Worm (Caenorhabditis elegans) whole organism, mixed stage, embryonic: ENCODE results near the gene ccz-1.

ENCODE experiments used
- bed-3 ChIP-seq: fragments of 200-800 bp; sonication (Bioruptor generic); optimal IDR thresholded peaks from 3 replicates; lab custom pipeline; 2018; ENCODE audit warnings: mild to moderate bottlenecking, missing genetic modification characterization, moderate library complexity, missing compliant biosample characterization
- blmp-1 ChIP-seq: fragments of 150-350 bp; optimal IDR thresholded peaks from 2 replicates; lab custom pipeline; 2014; ENCODE audit warnings: missing biosample characterization, missing genetic modification characterization
- ceh-39 ChIP-seq: fragments of 150-350 bp; optimal IDR thresholded peaks from 2 replicates; lab custom pipeline; 2014; ENCODE audit warnings: missing biosample characterization, missing genetic modification characterization
- ceh-43 ChIP-seq: fragments of 200-800 bp; sonication (Bioruptor generic); optimal IDR thresholded peaks from 2 replicates; lab custom pipeline; 2018; ENCODE audit warnings: mild to moderate bottlenecking, missing genetic modification characterization, moderate library complexity, missing compliant biosample characterization
- ceh-83 ChIP-seq: fragments of 200-800 bp; sonication (Bioruptor generic); optimal IDR thresholded peaks from 2 replicates; lab custom pipeline; 2018; ENCODE audit warnings: mild to moderate bottlenecking, missing genetic modification characterization, missing compliant biosample characterization
- elt-1 ChIP-seq: sonication (generic microtip); optimal IDR thresholded peaks from 2 replicates; lab custom pipeline; 2017; ENCODE audit warnings: missing genetic modification characterization, mild to moderate bottlenecking, missing compliant biosample characterization, antibody characterized with exemption, moderate library complexity, borderline replicate concordance; ENCODE audit not compliant: insufficient read depth
- elt-3 ChIP-seq: fragments of 150-350 bp; optimal IDR thresholded peaks from 2 replicates; lab custom pipeline; 2014; ENCODE audit warnings: missing biosample characterization, missing genetic modification characterization
- flh-1 ChIP-seq: fragments of 200-800 bp; sonication (Bioruptor generic); optimal IDR thresholded peaks from 2 replicates; lab custom pipeline; 2018; ENCODE audit warnings: mild to moderate bottlenecking, missing genetic modification characterization, moderate library complexity, missing compliant biosample characterization
- ham-2 ChIP-seq: fragments of 200-800 bp; sonication (Bioruptor generic); optimal IDR thresholded peaks from 2 replicates; lab custom pipeline; 2018; ENCODE audit warnings: mild to moderate bottlenecking, missing genetic modification characterization, missing compliant biosample characterization
- hlh-1 ChIP-seq: fragments of 150-350 bp; optimal IDR thresholded peaks from 2 replicates; lab custom pipeline; 2014; ENCODE audit warnings: missing biosample characterization, missing genetic modification reagents, missing genetic modification characterization
- lin-13 ChIP-seq: fragments of 150-350 bp; optimal IDR thresholded peaks from 2 replicates; lab custom pipeline; 2014; ENCODE audit warnings: missing biosample characterization, missing genetic modification characterization
- lin-32 ChIP-seq: fragments of 200-800 bp; sonication (Bioruptor generic); optimal IDR thresholded peaks from 2 replicates; lab custom pipeline; 2018; ENCODE audit warnings: mild to moderate bottlenecking, missing genetic modification characterization, missing compliant biosample characterization
- lsy-2 ChIP-seq: fragments of 150-350 bp; optimal IDR thresholded peaks from 2 replicates; lab custom pipeline; 2014; ENCODE audit warnings: missing biosample characterization, missing genetic modification characterization
- mep-1 ChIP-seq: fragments of 150-350 bp; optimal IDR thresholded peaks from 2 replicates; lab custom pipeline; 2017; ENCODE audit warnings: missing biosample characterization, missing genetic modification reagents, missing genetic modification characterization, inconsistent platforms
- mls-2 ChIP-seq: sonication (generic microtip); optimal IDR thresholded peaks from 2 replicates; lab custom pipeline; 2016; ENCODE audit warnings: mild to moderate bottlenecking, missing genetic modification characterization, moderate library complexity, missing compliant biosample characterization
- nhr-12 ChIP-seq: fragments of 150-350 bp; optimal IDR thresholded peaks from 2 replicates; lab custom pipeline; 2014; ENCODE audit warnings: missing biosample characterization, missing genetic modification characterization
- nhr-237 ChIP-seq: fragments of 150-350 bp; optimal IDR thresholded peaks from 2 replicates; lab custom pipeline; 2014; ENCODE audit warnings: missing biosample characterization, missing genetic modification characterization
- nhr-28 ChIP-seq: fragments of 150-350 bp; optimal IDR thresholded peaks from 2 replicates; lab custom pipeline; 2014; ENCODE audit warnings: missing biosample characterization, missing genetic modification characterization
- nhr-76 ChIP-seq: sonication (generic microtip); optimal IDR thresholded peaks from 2 replicates; lab custom pipeline; 2017; ENCODE audit warnings: missing biosample characterization, missing genetic modification characterization
- pha-4 ChIP-seq: fragments of 150-350 bp; optimal IDR thresholded peaks from 2 replicates; lab custom pipeline; 2018; ENCODE audit warnings: missing biosample characterization, missing genetic modification reagents, missing genetic modification characterization
- sem-2 ChIP-seq: fragments of 200-800 bp; sonication (Bioruptor generic); optimal IDR thresholded peaks from 2 replicates; lab custom pipeline; 2018; ENCODE audit warnings: mild to moderate bottlenecking, missing genetic modification characterization, missing compliant biosample characterization
- snpc-4 ChIP-seq: fragments of 150-350 bp; optimal IDR thresholded peaks from 2 replicates; lab custom pipeline; 2014; ENCODE audit warnings: missing biosample characterization, missing genetic modification characterization
- sptf-1 ChIP-seq: sonication (generic microtip); optimal IDR thresholded peaks from 2 replicates; lab custom pipeline; 2017; ENCODE audit warnings: mild to moderate bottlenecking, missing genetic modification characterization, moderate library complexity, missing compliant biosample characterization
- tbx-8 ChIP-seq: fragments of 200-800 bp; sonication (Bioruptor generic); optimal IDR thresholded peaks from 2 replicates; lab custom pipeline; 2018; ENCODE audit warnings: mild to moderate bottlenecking, missing genetic modification characterization, moderate library complexity, missing compliant biosample characterization
- unc-120 ChIP-seq: sonication (generic microtip); optimal IDR thresholded peaks from 2 replicates; lab custom pipeline; 2017; ENCODE audit warnings: missing genetic modification characterization, missing compliant biosample characterization; ENCODE audit not compliant: poor library complexity, severe bottlenecking
- unc-39 ChIP-seq: fragments of 150-350 bp; optimal IDR thresholded peaks from 2 replicates; lab custom pipeline; 2014; ENCODE audit warnings: missing biosample characterization, missing genetic modification characterization
- unc-62 ChIP-seq: fragments of 150-350 bp; optimal IDR thresholded peaks from 2 replicates; lab custom pipeline; 2014; ENCODE audit warnings: missing biosample characterization, missing genetic modification reagents, missing genetic modification characterization
- zip-8 ChIP-seq: fragments of 150-350 bp; optimal IDR thresholded peaks from 2 replicates; lab custom pipeline; 2014; ENCODE audit warnings: missing biosample characterization, missing genetic modification characterization
- ztf-11 ChIP-seq: fragments of 150-350 bp; optimal IDR thresholded peaks from 2 replicates; lab custom pipeline; 2014; ENCODE audit warnings: missing biosample characterization, missing genetic modification characterization

Gene ccz-1

DNA sequence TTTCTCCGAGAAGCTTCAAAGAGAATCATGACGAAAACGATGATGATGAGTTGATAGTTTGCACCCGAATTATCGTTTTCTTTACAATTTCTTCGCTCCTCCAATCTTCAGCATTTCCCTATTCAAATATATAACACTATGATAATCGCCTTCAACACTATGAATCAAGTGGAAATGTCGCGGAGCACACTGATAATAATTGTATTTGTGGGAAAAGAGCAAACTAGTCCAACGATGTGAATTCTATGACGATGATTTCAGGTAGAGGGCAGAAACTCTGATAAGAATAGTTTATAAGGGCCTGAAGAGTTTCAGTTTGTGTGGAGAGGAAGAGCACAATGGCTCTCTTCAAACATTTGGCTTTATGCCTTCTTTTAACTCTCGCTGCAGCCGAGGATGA lies 37.9 kb downstream of the ccz-1 start, which contains the start of gene T01D3.6:
TSS of gene T01D3.6 (plus strand) at position 294 of the 400 bp plus-strand sequence.
- no peak for TF ChIP-seq zip-8 (tag; lab: Kevin White, UChicago)

DNA sequence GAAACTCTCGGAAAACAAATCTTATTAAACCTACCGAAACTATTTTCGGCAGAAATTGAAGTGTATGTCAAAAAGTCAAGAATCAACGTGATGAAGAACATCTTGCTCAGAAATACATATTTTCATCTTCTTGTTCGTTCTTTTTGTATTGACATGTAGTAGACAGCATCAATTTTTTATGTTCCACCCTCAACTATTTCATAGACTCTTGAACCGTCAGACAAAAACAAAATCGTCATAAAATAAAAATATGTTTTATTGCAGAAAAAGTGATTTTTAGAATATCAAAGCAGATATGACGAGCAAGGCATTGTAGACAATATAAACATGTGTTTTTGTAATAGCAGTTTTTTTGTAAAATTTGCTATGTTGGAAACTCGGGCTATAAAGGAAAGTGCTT lies 46.1 kb downstream of the ccz-1 start, which contains the start of gene F35E12.2:
TSS of gene F35E12.2 (minus strand) at position 101 of the 400 bp plus-strand sequence.
- TF ChIP-seq sem-2 (GFP tag; lab: Kevin White, UChicago) = no peak
- TF ChIP-seq pha-4 (tag; lab: Kevin White, UChicago) = no peak
- TF ChIP-seq snpc-4 (tag; lab: Kevin White, UChicago) = no peak
- TF ChIP-seq ceh-83 (GFP tag; lab: Kevin White, UChicago) = no peak
- no peak for TF ChIP-seq nhr-28
- no peak for TF ChIP-seq unc-62 (GFP tag; lab: Kevin White, UChicago)
- no peak for TF ChIP-seq nhr-237 (tag; lab: Kevin White, UChicago)
- TF ChIP-seq hlh-1 (tag; lab: Kevin White, UChicago) = no peak
- no peak for TF ChIP-seq lin-32
- no peak for TF ChIP-seq elt-3 (tag; lab: Kevin White, UChicago)
- no peak for TF ChIP-seq sptf-1
- no peak for TF ChIP-seq ham-2
- TF ChIP-seq lsy-2 (tag; lab: Kevin White, UChicago) = no peak
- no peak for TF ChIP-seq ceh-39 (tag; lab: Kevin White, UChicago)
- TF ChIP-seq tbx-8 (GFP tag; lab: Kevin White, UChicago) = no peak
- TF ChIP-seq nhr-12 (tag; lab: Kevin White, UChicago) = no peak
- no peak for TF ChIP-seq elt-1 (tag; lab: Kevin White, UChicago)
- no peak for TF ChIP-seq unc-120 (tag; lab: Kevin White, UChicago)
- TF ChIP-seq mls-2 = no peak
- no peak for TF ChIP-seq lin-13
- TF ChIP-seq, all 35 proteins: peak for 0

DNA sequence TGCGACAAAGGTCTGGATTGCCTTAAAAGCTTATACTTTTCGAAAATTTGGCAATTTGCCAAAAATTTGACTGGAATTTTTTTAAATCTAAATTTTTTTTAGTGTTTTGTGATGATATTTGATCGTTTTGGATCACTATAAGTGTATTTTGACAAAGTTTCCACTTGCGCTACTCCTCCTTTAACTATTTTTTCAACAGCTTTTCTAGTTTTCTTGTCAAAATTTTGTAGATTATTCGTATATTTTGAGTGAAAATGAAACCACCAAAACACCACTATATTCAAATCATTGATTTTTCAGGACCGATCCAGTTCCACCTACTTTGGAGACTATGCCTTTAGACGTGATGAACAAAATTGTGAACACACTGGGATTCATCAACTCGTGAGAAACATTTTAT lies 46.9 kb downstream of the ccz-1 start, which contains the start of gene fbxa-181:
TSS of gene fbxa-181 (plus strand) at position 301 of the 400 bp plus-strand sequence.
- no peak for TF ChIP-seq nhr-76 (tag; lab: Kevin White, UChicago)
- TF ChIP-seq lin-13 = no peak
- TF ChIP-seq unc-62 (GFP tag; lab: Kevin White, UChicago) = no peak
- no peak for TF ChIP-seq mls-2
- no peak for TF ChIP-seq snpc-4 (tag; lab: Kevin White, UChicago)
- TF ChIP-seq hlh-1 (tag; lab: Kevin White, UChicago) = no peak
- no peak for TF ChIP-seq flh-1 (GFP tag; lab: Kevin White, UChicago)

DNA sequence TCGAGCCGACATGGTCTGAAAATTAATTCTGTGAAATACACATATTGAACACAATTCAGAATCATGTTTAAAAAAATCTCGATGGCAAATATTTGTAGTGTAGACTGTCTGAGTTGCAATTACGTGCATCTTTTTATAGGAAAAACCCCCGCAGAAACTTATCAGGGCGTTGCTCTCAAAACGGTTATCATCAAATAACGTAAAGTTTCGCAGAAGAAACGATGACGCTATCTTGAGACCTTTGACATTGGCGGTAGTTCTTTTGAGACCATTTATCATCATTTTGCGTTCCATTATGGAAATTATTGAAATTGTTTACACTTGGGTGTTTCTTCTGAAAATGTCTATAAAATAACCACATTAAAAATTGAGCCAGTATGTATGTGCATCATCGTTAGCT lies 52.1 kb downstream of the ccz-1 start, which contains the start of gene dct-17:
TSS of gene dct-17 (minus strand) at position 23 of the 400 bp plus-strand sequence.
- TF ChIP-seq unc-120 (tag; lab: Kevin White, UChicago) = no peak
- no peak for TF ChIP-seq flh-1 (GFP tag; lab: Kevin White, UChicago)
- no peak for TF ChIP-seq nhr-76 (tag; lab: Kevin White, UChicago)
- no peak for TF ChIP-seq ham-2
- TF ChIP-seq sem-2 (GFP tag; lab: Kevin White, UChicago) = no peak
- TF ChIP-seq ceh-43 (GFP tag; lab: Kevin White, UChicago) = no peak
- no peak for TF ChIP-seq lin-32
- no peak for TF ChIP-seq bed-3 (GFP tag; lab: Kevin White, UChicago)
- TF ChIP-seq ztf-11 (tag; lab: Kevin White, UChicago) = no peak
- no peak for TF ChIP-seq mep-1 (tag; lab: Kevin White, UChicago)
- no peak for TF ChIP-seq unc-62 (GFP tag; lab: Kevin White, UChicago)
- no peak for TF ChIP-seq ceh-39 (tag; lab: Kevin White, UChicago)
- no peak for TF ChIP-seq sptf-1
- no peak for TF ChIP-seq lsy-2 (tag; lab: Kevin White, UChicago)
- no peak for TF ChIP-seq blmp-1 (tag; lab: Kevin White, UChicago)
- TF ChIP-seq unc-39 = no peak
- no peak for TF ChIP-seq lin-13
- no peak for TF ChIP-seq tbx-8 (GFP tag; lab: Kevin White, UChicago)
- TF ChIP-seq nhr-28 = no peak
- TF ChIP-seq hlh-1 (tag; lab: Kevin White, UChicago) = no peak
